Worm (Caenorhabditis elegans) whole organism, midembryonic: ENCODE data around the gene ZK856.16.

Experiments
- cog-1 ChIP-seq: sonication (generic microtip); optimal IDR thresholded peaks from 2 replicates; lab custom pipeline; 2016; ENCODE audit warnings: missing genetic modification characterization, missing compliant biosample characterization
- med-1 ChIP-seq: sonication (generic microtip); optimal IDR thresholded peaks from 2 replicates; lab custom pipeline; 2017; ENCODE audit warnings: missing genetic modification characterization, mild to moderate bottlenecking, missing compliant biosample characterization, antibody characterized with exemption, missing genetic modification reagents; ENCODE audit not compliant: insufficient read depth
- ref-1 ChIP-seq: fragments of 200-800 bp; sonication (Bioruptor generic); conservative IDR thresholded peaks from 2 replicates; pipeline ENCODE4 v1.3.6; 2022; ENCODE audit warnings: missing genetic modification reagents, missing genetic modification characterization, missing compliant biosample characterization
- ztf-29 ChIP-seq: fragments of 200-800 bp; sonication (Bioruptor generic); IDR thresholded peaks from 2 replicates; pipeline ENCODE4 v1.3.6; 2022; ENCODE audit warnings: missing genetic modification reagents, missing genetic modification characterization, missing compliant biosample characterization

ce11 chrV:10249515-10249914 is 44.1 kb upstream of the ZK856.16 start:
- TF ChIP-seq med-1 (GFP tag; lab: Kevin White, UChicago) (no peak), cog-1 (tag; lab: Kevin White, UChicago) (no peak), ztf-29 (GFP tag; lab: Robert Waterston, UW) (no peak), ref-1 (GFP tag; lab: Robert Waterston, UW) (no peak)
